Worm (Caenorhabditis elegans): ENCODE results near the gene garr-1.

DNA sequence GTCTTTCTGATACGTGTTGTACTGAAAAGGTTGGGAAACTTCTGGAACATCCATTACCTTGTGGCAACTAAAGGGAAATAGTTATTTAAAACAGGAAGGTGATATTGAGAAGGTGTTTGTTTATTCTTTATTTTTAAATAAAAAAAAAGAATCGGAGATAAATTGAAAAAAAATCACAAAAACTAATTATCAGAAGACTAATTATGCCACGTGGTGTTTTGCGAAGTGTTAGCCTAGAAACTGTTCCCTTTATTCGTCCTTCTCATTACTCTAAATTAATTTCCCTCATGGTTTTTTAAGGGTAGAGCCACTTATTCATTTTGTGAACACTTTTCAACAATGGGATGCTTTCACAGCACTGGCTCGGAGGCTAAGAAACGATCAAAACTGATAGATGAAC, 24.6 kb upstream of the garr-1 start, which contains the start of gene gpa-4:
- TF ChIP-seq nhr-237 (tag; optimal IDR thresholded peaks at IDR 0.05) = no peak
- no peak for TF ChIP-seq unc-62 (GFP tag; optimal IDR thresholded peaks at IDR 0.05)
- TF ChIP-seq alr-1 (tag; optimal IDR thresholded peaks at IDR 0.05) = no peak
- no peak for TF ChIP-seq aly-2 (tag; optimal IDR thresholded peaks at IDR 0.05)
- no peak for TF ChIP-seq lin-13 (GFP tag; optimal IDR thresholded peaks at IDR 0.05)
- TF ChIP-seq nhr-6 (tag; optimal IDR thresholded peaks at IDR 0.05) = no peak
- no peak for TF ChIP-seq elt-3 (tag; optimal IDR thresholded peaks at IDR 0.05)
- TF ChIP-seq egl-27 (tag; optimal IDR thresholded peaks at IDR 0.05) = no peak
- no peak for TF ChIP-seq ama-1 (optimal IDR thresholded peaks at IDR 0.05)
- TF ChIP-seq peb-1 (tag; optimal IDR thresholded peaks at IDR 0.05) = no peak
- TF ChIP-seq sem-4 (tag; optimal IDR thresholded peaks at IDR 0.05) = no peak
- TF ChIP-seq unc-39 (tag; optimal IDR thresholded peaks at IDR 0.05) = no peak
- TF ChIP-seq ztf-1 (GFP tag; conservative IDR thresholded peaks at IDR 0.05) = no peak

Measured in whole organism, L2 larva.